Fruit fly (Drosophila melanogaster) whole organism, embryonic: Measurements from ENCODE around the gene mRpS7.

Source experiments
- ATbp ChIP-seq: fragments of 200-800 bp; sonication (Bioruptor generic); optimal IDR thresholded peaks from 2 replicates; lab custom pipeline; 2017; ENCODE audit warnings: missing biosample characterization, mild to moderate bottlenecking, missing genetic modification characterization, missing genetic modification reagents
- CG10209 ChIP-seq: fragments of 200-800 bp; sonication (Bioruptor generic); optimal IDR thresholded peaks from 3 replicates; lab custom pipeline; 2017; ENCODE audit warnings: missing biosample characterization, mild to moderate bottlenecking, missing genetic modification characterization, missing genetic modification reagents
- CG10462 ChIP-seq: fragments of 200-800 bp; sonication (Bioruptor generic); optimal IDR thresholded peaks from 2 replicates; lab custom pipeline; 2016; ENCODE audit warnings: missing biosample characterization, missing genetic modification characterization
- CG11696 ChIP-seq: fragments of 200-800 bp; sonication (Bioruptor generic); IDR thresholded peaks from 2 replicates; pipeline ENCODE4 v1.3.6; 2022; ENCODE audit warnings: missing biosample characterization, missing genetic modification characterization
- CG12219 ChIP-seq: fragments of 200-800 bp; sonication (Bioruptor generic); optimal IDR thresholded peaks from 3 replicates; lab custom pipeline; 2018; ENCODE audit warnings: missing biosample characterization, mild to moderate bottlenecking, missing genetic modification characterization
- CG12744 ChIP-seq: fragments of 200-800 bp; sonication (Bioruptor generic); optimal IDR thresholded peaks from 2 replicates; lab custom pipeline; 2016; ENCODE audit warnings: missing biosample characterization, missing genetic modification characterization
- CG12942 ChIP-seq: fragments of 200-800 bp; sonication (Bioruptor generic); optimal IDR thresholded peaks from 3 replicates; lab custom pipeline; 2016; ENCODE audit warnings: missing biosample characterization, missing genetic modification characterization
- CG13624 ChIP-seq: fragments of 200-800 bp; sonication (Bioruptor generic); optimal IDR thresholded peaks from 2 replicates; lab custom pipeline; 2016; ENCODE audit warnings: missing biosample characterization, missing genetic modification characterization
- CG16779 ChIP-seq: fragments of 200-800 bp; sonication (Bioruptor generic); IDR thresholded peaks from 2 replicates; pipeline ENCODE4 v1.3.6; 2022; ENCODE audit warnings: missing biosample characterization, missing genetic modification characterization
- CG17829 ChIP-seq: fragments of 200-800 bp; optimal IDR thresholded peaks from 2 replicates; lab custom pipeline; 2019; ENCODE audit warnings: missing biosample characterization, mild to moderate bottlenecking, missing genetic modification characterization, moderate library complexity
- CG2116 ChIP-seq: fragments of 200-800 bp; sonication (Bioruptor generic); optimal IDR thresholded peaks from 3 replicates; lab custom pipeline; 2018; ENCODE audit warnings: missing biosample characterization, mild to moderate bottlenecking, missing genetic modification characterization
- CG30431 ChIP-seq: fragments of 200-800 bp; sonication (Bioruptor generic); optimal IDR thresholded peaks from 2 replicates; lab custom pipeline; 2017; ENCODE audit warnings: missing biosample characterization, missing genetic modification characterization
- CG3281 ChIP-seq: fragments of 200-800 bp; sonication (Bioruptor generic); optimal IDR thresholded peaks from 3 replicates; lab custom pipeline; 2017; ENCODE audit warnings: missing biosample characterization, mild to moderate bottlenecking, missing genetic modification characterization
- CG3847 ChIP-seq: fragments of 200-800 bp; sonication (Bioruptor generic); IDR thresholded peaks from 2 replicates; pipeline ENCODE4 v1.3.6; 2022; ENCODE audit warnings: missing biosample characterization, missing genetic modification characterization
- CG43689 ChIP-seq: fragments of 200-800 bp; sonication (Bioruptor generic); IDR thresholded peaks from 2 replicates; pipeline ENCODE4 v1.3.6; 2022; ENCODE audit warnings: missing biosample characterization, missing genetic modification characterization
- CG6813 ChIP-seq: fragments of 200-800 bp; sonication (Bioruptor generic); optimal IDR thresholded peaks from 2 replicates; lab custom pipeline; 2017; ENCODE audit warnings: missing biosample characterization, missing genetic modification characterization, mild to moderate bottlenecking, moderate library complexity, missing genetic modification reagents
- CG7372 ChIP-seq: fragments of 200-800 bp; sonication (Bioruptor generic); IDR thresholded peaks from 2 replicates; pipeline ENCODE4 v1.3.6; 2022; ENCODE audit warnings: missing biosample characterization, missing genetic modification characterization
- CG8924 ChIP-seq: fragments of 200-800 bp; optimal IDR thresholded peaks from 3 replicates; lab custom pipeline; 2019; ENCODE audit warnings: missing biosample characterization, mild to moderate bottlenecking, missing genetic modification characterization, moderate library complexity
- CG8944 ChIP-seq: fragments of 200-800 bp; sonication (Bioruptor generic); optimal IDR thresholded peaks from 3 replicates; lab custom pipeline; 2016; ENCODE audit warnings: missing biosample characterization, missing genetic modification characterization
- D19B ChIP-seq: fragments of 200-800 bp; sonication (Bioruptor generic); optimal IDR thresholded peaks from 2 replicates; lab custom pipeline; 2017; ENCODE audit warnings: missing biosample characterization, mild to moderate bottlenecking, missing genetic modification characterization
- Dref ChIP-seq: fragments of 200-800 bp; sonication (Bioruptor generic); IDR thresholded peaks from 2 replicates; pipeline ENCODE4 v1.3.6; 2022; ENCODE audit warnings: missing biosample characterization, missing genetic modification characterization
- Drgx ChIP-seq: fragments of 200-800 bp; sonication (Bioruptor generic); IDR thresholded peaks from 2 replicates; pipeline ENCODE4 v1.3.6; 2022; ENCODE audit warnings: missing biosample characterization, missing genetic modification characterization
- GATAe ChIP-seq: fragments of 200-800 bp; sonication (Bioruptor generic); conservative IDR thresholded peaks from 2 replicates; pipeline ENCODE4 v1.3.6; 2022; ENCODE audit warnings: missing biosample characterization, missing genetic modification characterization
- Gsc ChIP-seq: fragments of 200-800 bp; sonication (Bioruptor generic); IDR thresholded peaks from 2 replicates; pipeline ENCODE4 v1.3.6; 2022; ENCODE audit warnings: missing biosample characterization, missing genetic modification characterization
- Hsf ChIP-seq: fragments of 200-800 bp; sonication (Bioruptor generic); optimal IDR thresholded peaks from 3 replicates; lab custom pipeline; 2016; ENCODE audit warnings: missing biosample characterization, missing genetic modification characterization
- NfI ChIP-seq: fragments of 200-800 bp; sonication (Bioruptor generic); optimal IDR thresholded peaks from 3 replicates; lab custom pipeline; 2018; ENCODE audit warnings: missing biosample characterization, mild to moderate bottlenecking, missing genetic modification characterization, moderate library complexity
- Spps ChIP-seq: fragments of 200-800 bp; sonication (Bioruptor generic); optimal IDR thresholded peaks from 2 replicates; lab custom pipeline; 2018; ENCODE audit warnings: missing biosample characterization, mild to moderate bottlenecking, missing genetic modification characterization
- Sry-δ ChIP-seq: fragments of 200-800 bp; sonication (Bioruptor generic); optimal IDR thresholded peaks from 2 replicates; lab custom pipeline; 2016; ENCODE audit warnings: missing biosample characterization, missing genetic modification characterization
- bbx ChIP-seq: fragments of 200-800 bp; sonication (Bioruptor generic); IDR thresholded peaks from 2 replicates; pipeline ENCODE4 v1.3.6; 2022; ENCODE audit warnings: missing biosample characterization, missing genetic modification characterization; ENCODE audit not compliant: partially characterized antibody
- crp ChIP-seq, 2 experiments: fragments of 200-800 bp; sonication (Bioruptor generic); optimal IDR thresholded peaks; 2 replicates in 1 of 2; 3 replicates in 1 of 2; lab custom pipeline; 2017; ENCODE audit warnings: missing biosample characterization in 2 of 2, missing genetic modification characterization in 2 of 2, mild to moderate bottlenecking in 1 of 2, moderate library complexity in 1 of 2
- dmrt11E ChIP-seq: fragments of 200-800 bp; sonication (Bioruptor generic); optimal IDR thresholded peaks from 3 replicates; lab custom pipeline; 2018; ENCODE audit warnings: missing biosample characterization, mild to moderate bottlenecking, missing genetic modification characterization, moderate library complexity
- exex ChIP-seq: fragments of 200-800 bp; sonication (Bioruptor generic); optimal IDR thresholded peaks from 4 replicates; lab custom pipeline; 2018; ENCODE audit warnings: missing biosample characterization, mild to moderate bottlenecking, missing genetic modification characterization, moderate library complexity
- ham ChIP-seq: fragments of 200-800 bp; sonication (Bioruptor generic); IDR thresholded peaks from 2 replicates; pipeline ENCODE4 v1.3.6; 2022; ENCODE audit warnings: missing biosample characterization, missing genetic modification characterization
- insv ChIP-seq, 2 experiments: fragments of 200-800 bp; sonication (Bioruptor generic); optimal IDR thresholded peaks; 3 replicates each; lab custom pipeline; 2016 to 2018; ENCODE audit warnings: missing biosample characterization in 2 of 2, missing genetic modification characterization in 2 of 2
- kni ChIP-seq: fragments of 200-800 bp; sonication (Bioruptor generic); optimal IDR thresholded peaks from 3 replicates; lab custom pipeline; 2017; ENCODE audit warnings: mild to moderate bottlenecking, missing biosample characterization, missing genetic modification reagents, missing genetic modification characterization
- lilli ChIP-seq: fragments of 200-800 bp; sonication (Bioruptor generic); optimal IDR thresholded peaks from 3 replicates; lab custom pipeline; 2016; ENCODE audit warnings: missing biosample characterization, missing genetic modification characterization
- mirr ChIP-seq: fragments of 200-800 bp; sonication (Bioruptor generic); optimal IDR thresholded peaks from 3 replicates; lab custom pipeline; 2018; ENCODE audit warnings: missing biosample characterization, mild to moderate bottlenecking, missing genetic modification characterization
- onecut ChIP-seq: fragments of 200-800 bp; sonication (Bioruptor generic); IDR thresholded peaks from 2 replicates; pipeline ENCODE4 v1.3.6; 2022; ENCODE audit warnings: missing biosample characterization, missing genetic modification characterization
- pnt ChIP-seq: fragments of 200-800 bp; sonication (Bioruptor generic); optimal IDR thresholded peaks from 3 replicates; lab custom pipeline; 2016; ENCODE audit warnings: missing biosample characterization, missing genetic modification characterization
- pros ChIP-seq: fragments of 200-800 bp; sonication (Bioruptor generic); optimal IDR thresholded peaks from 3 replicates; lab custom pipeline; 2019; ENCODE audit warnings: missing biosample characterization, mild to moderate bottlenecking, missing genetic modification characterization, moderate library complexity
- psq ChIP-seq: fragments of 200-800 bp; sonication (Bioruptor generic); optimal IDR thresholded peaks from 2 replicates; lab custom pipeline; 2017; ENCODE audit warnings: missing biosample characterization, missing genetic modification characterization
- ranshi ChIP-seq: fragments of 200-800 bp; sonication (Bioruptor generic); IDR thresholded peaks from 2 replicates; pipeline ENCODE4 v1.3.6; 2022; ENCODE audit warnings: missing biosample characterization, missing genetic modification characterization
- ro ChIP-seq: fragments of 200-800 bp; sonication (Bioruptor generic); IDR thresholded peaks from 2 replicates; pipeline ENCODE4 v1.3.6; 2022; ENCODE audit warnings: missing biosample characterization, missing genetic modification characterization
- row ChIP-seq: fragments of 200-800 bp; sonication (Bioruptor generic); IDR thresholded peaks from 3 replicates; pipeline ENCODE4 v1.3.6; 2022; ENCODE audit warnings: missing biosample characterization, missing genetic modification characterization
- sima ChIP-seq: fragments of 200-800 bp; sonication (Bioruptor generic); optimal IDR thresholded peaks from 2 replicates; lab custom pipeline; 2016; ENCODE audit warnings: missing biosample characterization, missing genetic modification characterization
- tio ChIP-seq: fragments of 200-800 bp; sonication (Bioruptor generic); optimal IDR thresholded peaks from 2 replicates; lab custom pipeline; 2017; ENCODE audit warnings: missing biosample characterization, missing genetic modification characterization, inconsistent platforms
- tll ChIP-seq, 2 experiments: fragments of 200-800 bp in 1 of 2; fragments of >200 bp in 1 of 2; sonication (Bioruptor generic) in 1 of 2; optimal IDR thresholded peaks; 2 replicates each; lab custom pipeline; 2017 to 2019; ENCODE audit warnings: missing biosample characterization in 2 of 2, missing genetic modification characterization in 2 of 2, mild to moderate bottlenecking in 1 of 2, moderate library complexity in 1 of 2
- tna ChIP-seq: fragments of 200-800 bp; sonication (Bioruptor generic); IDR thresholded peaks from 2 replicates; pipeline ENCODE4 v1.3.6; 2022; ENCODE audit warnings: missing biosample characterization, missing genetic modification characterization; ENCODE audit not compliant: partially characterized antibody
- wor ChIP-seq: fragments of 200-800 bp; sonication (Bioruptor generic); IDR thresholded peaks from 2 replicates; pipeline ENCODE4 v1.3.6; 2022; ENCODE audit warnings: missing biosample characterization, missing genetic modification characterization
- yki ChIP-seq: fragments of >200 bp; optimal IDR thresholded peaks from 3 replicates; lab custom pipeline; 2018
- z ChIP-seq: fragments of 200-800 bp; sonication (Bioruptor generic); IDR thresholded peaks from 3 replicates; pipeline ENCODE4 v1.3.6; 2022; ENCODE audit warnings: missing biosample characterization, missing genetic modification characterization

The mRpS7 gene

DNA sequence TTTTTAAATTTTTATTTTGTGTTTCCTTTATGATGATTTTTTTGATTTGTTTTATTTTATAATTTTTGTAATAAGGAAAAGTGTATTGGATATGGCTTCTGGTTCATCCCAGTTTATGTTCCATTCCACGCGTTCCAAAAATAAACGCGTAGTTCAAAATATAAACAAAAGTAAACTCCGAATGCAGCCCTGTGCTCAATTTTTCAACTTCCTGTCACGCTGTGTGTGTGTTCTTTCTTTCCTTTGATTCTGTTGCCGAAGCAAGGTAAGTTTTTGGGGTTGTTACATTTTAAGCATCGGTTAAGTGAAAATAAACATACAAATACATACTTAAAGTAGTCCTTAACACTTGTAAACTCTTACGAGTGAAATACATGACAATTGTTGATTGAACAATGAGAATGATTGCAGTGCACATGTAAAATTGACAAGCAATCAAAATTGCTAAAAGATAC lies 21.7 kb downstream of the mRpS7 start, which contains the start of the genes Ip259 and RpS27A (continued):
- peak; percentile 81 for TF ChIP-seq row (GFP tag; lab: Robert Waterston, UW)
- TF ChIP-seq Drgx (GFP tag; lab: Robert Waterston, UW), result 0 out of 2 replicates have a peak, but pooled peaks have one; percentile 5
- TF ChIP-seq CG17829 (tag; lab: Kevin White, UChicago), result peak; percentile 46
- peak; percentile 57 for TF ChIP-seq Dref (GFP tag; lab: Robert Waterston, UW)
- no peak for TF ChIP-seq yki (lab: Kevin White, UChicago)
- TF ChIP-seq CG11696 (GFP tag; lab: Robert Waterston, UW), result no peak
- no peak for TF ChIP-seq Gsc (GFP tag; lab: Robert Waterston, UW)
- TF ChIP-seq CG12942 (GFP tag; lab: Kevin White, UChicago), result peak; percentile 58
- TF ChIP-seq Hsf (GFP tag; lab: Kevin White, UChicago), result peak; percentile 80
- no peak for TF ChIP-seq ham (GFP tag; lab: Robert Waterston, UW)
- no peak for TF ChIP-seq GATAe
- TF ChIP-seq tll (GFP tag; optimal IDR thresholded peaks at IDR 0.05; lab: Kevin White, UChicago), result no peak
- TF ChIP-seq CG8924 (tag; lab: Kevin White, UChicago), result peak; percentile 61
- peak; percentile 56 for TF ChIP-seq CG12219 (GFP tag; lab: Kevin White, UChicago)
- no peak; the same call in 1 of the 2 replicates for TF ChIP-seq tna (GFP tag; lab: Robert Waterston, UW)
- peak; percentile 43 for TF ChIP-seq sima
- TF ChIP-seq CG13624 (GFP tag; lab: Kevin White, UChicago), result peak; percentile 82
- TF ChIP-seq bbx, result peak; percentile 34; the same call in 1 of the 2 replicates
- TF ChIP-seq kni (GFP tag; lab: Kevin White, UChicago), result no peak
- peak; percentile 55 for TF ChIP-seq CG12744 (GFP tag; lab: Kevin White, UChicago)
- peak; percentile 69 for TF ChIP-seq CG30431 (GFP tag; lab: Kevin White, UChicago)
- TF ChIP-seq D19B, result peak; percentile 56
- TF ChIP-seq NfI (GFP tag; lab: Kevin White, UChicago), result peak; percentile 93
- TF ChIP-seq pnt (GFP tag; lab: Kevin White, UChicago), result no peak
- peak; percentile 21 for TF ChIP-seq Spps (tag; lab: Kevin White, UChicago)
- peak; percentile 80 for TF ChIP-seq CG16779
- TF ChIP-seq ro (GFP tag; lab: Robert Waterston, UW), result no peak
- TF ChIP-seq CG2116 (GFP tag; lab: Kevin White, UChicago), result peak; percentile 98
- TF ChIP-seq CG7372, result peak; percentile 63; the same call in 1 of the 2 replicates
- TF ChIP-seq dmrt11E (tag; lab: Kevin White, UChicago), result peak; percentile 71
- TF ChIP-seq CG3281 (GFP tag; lab: Kevin White, UChicago), result peak; percentile 81
- TF ChIP-seq z (GFP tag; lab: Robert Waterston, UW), result no peak
- peak; percentile 83 for TF ChIP-seq CG6813 (GFP tag; lab: Kevin White, UChicago)
- TF ChIP-seq lilli, result peak; percentile 48
- peak in 1 of 2 experiments; percentile 47 for TF ChIP-seq crp (GFP tag; optimal IDR thresholded peaks at IDR 0.05; lab: Kevin White, UChicago)
- peak; percentile 71 for TF ChIP-seq tio (GFP tag; lab: Kevin White, UChicago)
- TF ChIP-seq CG10209 (GFP tag; lab: Kevin White, UChicago), result peak; percentile 80
- TF ChIP-seq CG8944 (GFP tag; lab: Kevin White, UChicago), result no peak
- peak; percentile 27 for TF ChIP-seq psq (GFP tag; lab: Kevin White, UChicago)
- peak; percentile 75 for TF ChIP-seq onecut
- no peak for TF ChIP-seq ATbp (GFP tag; lab: Kevin White, UChicago)
- no peak; the same call in 1 of the 2 replicates for TF ChIP-seq ranshi
- TF ChIP-seq insv (GFP tag; optimal IDR thresholded peaks at IDR 0.05; lab: Kevin White, UChicago), result peak in 1 of 2 experiments; percentile 62
- TF ChIP-seq CG43689 (GFP tag; lab: Robert Waterston, UW), result no peak
- TF ChIP-seq pros, result no peak
- TF ChIP-seq CG10462 (GFP tag; lab: Kevin White, UChicago), result no peak
- TF ChIP-seq wor (GFP tag; lab: Robert Waterston, UW), result no peak
- no peak for TF ChIP-seq exex
- TF ChIP-seq CG3847, result peak; percentile 78
- TF ChIP-seq Sry-δ (GFP tag; lab: Kevin White, UChicago), result peak; percentile 50
- peak; percentile 79 for TF ChIP-seq mirr (GFP tag; lab: Kevin White, UChicago)
